Fruit fly (Drosophila melanogaster): Measurements from ENCODE around the gene Atg4a.

Gene Atg4a

DNA sequence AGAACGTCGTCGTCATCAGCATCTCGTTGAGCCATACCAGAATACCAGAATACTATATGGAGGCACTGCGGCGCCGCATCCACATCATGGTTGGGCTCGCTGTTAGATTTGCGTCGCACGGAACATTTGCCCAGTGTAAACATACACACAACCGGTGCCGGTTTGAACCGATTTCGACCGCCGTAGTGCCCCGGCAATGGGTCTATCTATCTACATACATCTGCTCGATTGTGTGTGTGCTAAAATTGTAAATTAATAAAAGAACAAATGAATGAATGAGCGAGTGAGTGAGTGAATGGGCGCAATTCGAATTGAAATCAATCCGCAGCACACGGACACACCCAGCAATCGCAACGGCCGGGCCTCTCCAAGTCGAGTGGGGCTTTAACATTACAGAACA is 44.7 kb downstream of the Atg4a start:
- TF ChIP-seq fkh (GFP tag; optimal IDR thresholded peaks at IDR 0.05) (peak; percentile 82), svp (GFP tag) (peak; percentile 2), CG16779 (tag; optimal IDR thresholded peaks at IDR 0.05) (peak; percentile 45), topi (GFP tag; optimal IDR thresholded peaks at IDR 0.05) (no peak)

DNA sequence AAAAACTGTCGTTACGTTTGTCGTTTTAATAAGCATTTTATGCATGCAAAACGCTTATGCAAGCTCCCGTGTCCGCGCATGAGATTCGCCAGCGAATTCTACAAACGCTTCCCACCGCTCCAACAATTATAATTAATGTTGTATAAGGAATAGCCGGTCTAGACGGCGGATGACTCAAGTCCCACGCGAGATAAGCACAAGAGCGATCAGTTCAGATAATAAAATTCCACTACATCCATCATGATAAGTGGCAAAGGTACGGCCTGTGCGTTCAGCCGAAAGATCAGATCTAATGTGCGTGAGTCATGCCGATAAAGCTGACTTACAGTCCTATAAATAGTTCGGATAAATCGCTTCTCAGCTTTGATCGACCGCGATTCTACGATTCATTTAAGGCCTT is 45.8 kb downstream of the Atg4a start:
- TF ChIP-seq Smox (GFP tag; optimal IDR thresholded peaks at IDR 0.05) (no peak), fd85E (GFP tag; optimal IDR thresholded peaks at IDR 0.05) (no peak), CG9139 (GFP tag; optimal IDR thresholded peaks at IDR 0.05) (no peak), svp (GFP tag) (peak; percentile 66), esn (GFP tag; optimal IDR thresholded peaks at IDR 0.05) (no peak), Sox14 (GFP tag; optimal IDR thresholded peaks at IDR 0.05) (no peak)

DNA sequence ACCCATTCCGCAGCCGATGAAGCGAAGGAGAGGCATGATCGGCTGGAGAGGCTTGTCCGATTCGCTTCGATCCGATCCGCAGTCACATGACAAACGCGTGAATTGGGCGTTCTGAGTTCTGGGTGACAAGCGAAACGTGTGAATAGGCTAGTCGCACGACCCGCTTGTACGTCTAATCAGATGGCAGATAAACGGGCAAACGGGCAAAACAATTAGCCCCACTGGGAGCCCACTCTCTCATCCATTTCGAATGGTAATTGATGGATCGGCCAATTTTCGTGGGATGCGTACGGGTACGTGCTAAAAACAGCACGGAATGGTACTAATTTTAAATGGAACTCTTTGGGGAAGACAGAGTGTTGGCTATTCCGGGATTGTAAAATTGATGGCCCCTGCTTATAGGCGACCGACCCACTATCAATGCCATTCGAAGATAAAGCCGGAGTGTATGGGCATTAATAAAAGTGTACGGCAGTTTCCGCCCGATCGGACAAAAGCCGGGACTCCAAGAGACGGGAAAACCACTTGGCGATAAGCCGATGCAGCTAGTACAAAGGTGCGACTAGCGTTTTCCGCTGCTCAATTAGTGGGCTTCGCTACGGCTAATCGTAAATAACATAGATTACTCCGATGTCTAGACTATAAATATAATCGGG is 46.9 kb downstream of the Atg4a start:
- TF ChIP-seq CG7368 (GFP tag; optimal IDR thresholded peaks at IDR 0.05) = no peak
- TF ChIP-seq pdm3 (GFP tag; optimal IDR thresholded peaks at IDR 0.05) = no peak
- no peak for TF ChIP-seq CG10631 (GFP tag; optimal IDR thresholded peaks at IDR 0.05)
- TF ChIP-seq Sox14 (GFP tag; optimal IDR thresholded peaks at IDR 0.05) = no peak
- TF ChIP-seq Sox102F (GFP tag; optimal IDR thresholded peaks at IDR 0.05) = no peak
- no peak for TF ChIP-seq CG10669 (GFP tag; optimal IDR thresholded peaks at IDR 0.05)
- TF ChIP-seq ss (GFP tag; optimal IDR thresholded peaks at IDR 0.05) = no peak
- no peak for TF ChIP-seq eg (GFP tag; IDR thresholded peaks at IDR 0.05)
- TF ChIP-seq fd85E (GFP tag; optimal IDR thresholded peaks at IDR 0.05) = no peak
- no peak for TF ChIP-seq CG31627 (GFP tag; optimal IDR thresholded peaks at IDR 0.05)

DNA sequence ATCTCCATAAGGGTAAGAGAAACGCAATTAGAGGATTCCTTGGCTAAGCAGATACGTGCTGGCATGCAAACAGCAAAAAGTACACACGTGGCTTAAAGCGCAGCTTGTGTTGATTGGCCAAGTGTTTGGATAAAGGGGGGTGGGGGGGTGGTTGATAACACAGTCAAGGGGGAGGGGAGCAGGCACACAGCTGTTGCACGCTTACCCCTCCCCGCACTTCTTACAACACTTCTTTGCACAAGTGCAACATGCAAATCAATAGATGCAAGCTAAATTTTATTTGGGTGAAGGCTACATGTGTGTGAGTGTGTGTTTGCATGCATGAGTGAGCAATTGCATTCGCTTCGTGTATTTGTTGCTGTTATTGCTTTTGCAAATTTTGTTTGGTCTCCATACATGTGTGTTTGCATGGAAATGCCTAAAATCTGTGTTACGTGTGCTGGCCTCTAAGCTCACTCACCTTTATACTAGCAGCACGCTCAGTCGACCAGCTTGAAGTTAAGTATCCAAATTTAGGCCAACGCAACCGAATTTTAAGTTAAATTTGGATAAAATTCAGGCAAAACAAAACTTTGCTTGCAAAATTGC is 47.7 kb downstream of the Atg4a start:
- TF ChIP-seq eg (GFP tag; IDR thresholded peaks at IDR 0.05) (peak; percentile 46; the same call in 1 of the 3 replicates), fkh (GFP tag; optimal IDR thresholded peaks at IDR 0.05) (peak; percentile 29), CG9139 (GFP tag; optimal IDR thresholded peaks at IDR 0.05) (no peak)

DNA sequence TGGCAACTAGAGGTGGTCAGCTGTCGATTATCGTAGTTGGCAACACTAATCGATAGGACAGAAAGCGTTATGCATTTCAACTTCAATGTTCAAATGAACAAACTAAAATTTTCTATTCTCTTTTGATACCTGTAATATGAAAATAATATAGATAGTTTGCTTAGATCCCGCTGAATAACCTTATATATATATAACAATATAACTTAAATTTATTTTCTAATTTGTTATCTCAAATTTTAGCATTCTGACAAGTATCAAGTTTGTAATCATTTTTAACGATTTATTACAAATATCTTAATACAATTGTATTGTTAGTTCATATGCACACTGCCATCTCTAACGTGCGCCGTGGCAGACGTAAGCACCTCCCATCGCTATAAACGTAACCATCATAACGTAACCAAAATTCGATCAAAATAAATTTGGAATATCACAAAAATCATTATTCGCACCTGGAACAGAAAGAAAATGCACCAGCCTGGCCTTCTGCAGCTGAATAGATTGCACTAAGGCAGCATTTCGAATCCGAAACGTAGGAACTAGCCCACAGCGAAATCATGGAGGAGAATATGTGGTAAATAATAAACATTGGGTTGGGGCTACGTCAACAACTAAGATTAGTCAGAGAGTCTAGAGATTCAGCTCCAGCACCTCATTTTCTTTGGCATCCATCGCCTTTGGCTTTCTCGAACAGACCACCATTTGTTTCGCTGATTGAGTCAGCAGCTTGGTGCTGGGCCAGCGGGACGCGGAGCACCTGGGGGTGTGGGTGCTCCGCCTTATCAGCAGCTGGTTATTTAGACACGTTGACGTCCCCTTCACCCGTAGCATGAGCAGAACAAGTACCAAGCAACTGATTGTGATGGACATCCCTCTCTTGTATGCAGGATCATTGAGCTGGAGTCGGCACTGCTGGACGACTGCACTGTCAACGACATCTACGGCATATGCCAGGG is 48.5 kb downstream of the Atg4a start, which contains the start of the genes Pino and TBC1D23:
Gene Pino, minus strand, starts transcription at position 22 of the 956 bp plus-strand sequence.
Gene TBC1D23, plus strand, starts transcription at position 385 of the 956 bp plus-strand sequence.
- peak; percentile 45 for TF ChIP-seq Sox102F (GFP tag; optimal IDR thresholded peaks at IDR 0.05)
- peak; percentile 44 for TF ChIP-seq Sox15 (GFP tag; optimal IDR thresholded peaks at IDR 0.05)
- peak; percentile 77 for TF ChIP-seq eg (GFP tag; IDR thresholded peaks at IDR 0.05)
- TF ChIP-seq Gug (GFP tag; IDR thresholded peaks at IDR 0.05) = peak; percentile 50
- peak; percentile 19 for TF ChIP-seq dac (GFP tag; optimal IDR thresholded peaks at IDR 0.05)
- TF ChIP-seq CG6792 (GFP tag; optimal IDR thresholded peaks at IDR 0.05) = peak; percentile 61
- no peak for TF ChIP-seq CG16779 (tag; optimal IDR thresholded peaks at IDR 0.05)
- peak; percentile 22 for TF ChIP-seq CG1621 (tag; optimal IDR thresholded peaks at IDR 0.05)
- peak; percentile 56 for TF ChIP-seq CG3919 (GFP tag; optimal IDR thresholded peaks at IDR 0.05)
- TF ChIP-seq spab (GFP tag; optimal IDR thresholded peaks at IDR 0.05) = peak; percentile 30
- TF ChIP-seq lz (GFP tag; optimal IDR thresholded peaks at IDR 0.05) = peak; percentile 72
- peak; percentile 40 to 53 for TF ChIP-seq salr (GFP tag; optimal IDR thresholded peaks at IDR 0.05)
- peak; percentile 55 for TF ChIP-seq Sox14 (GFP tag; optimal IDR thresholded peaks at IDR 0.05)
- peak; percentile 78 for TF ChIP-seq Eip78C (GFP tag)
- TF ChIP-seq fd85E (GFP tag; optimal IDR thresholded peaks at IDR 0.05) = no peak
- TF ChIP-seq CG9139 (GFP tag; optimal IDR thresholded peaks at IDR 0.05) = no peak
- peak in 1 of 2 experiments; percentile 46 for TF ChIP-seq ss (GFP tag; optimal IDR thresholded peaks at IDR 0.05)
- peak; percentile 76 for TF ChIP-seq CG10631 (GFP tag; optimal IDR thresholded peaks at IDR 0.05)
- TF ChIP-seq CG3032 (tag; optimal IDR thresholded peaks at IDR 0.05) = peak; percentile 79
- TF ChIP-seq Eip93F (GFP tag; optimal IDR thresholded peaks at IDR 0.05) = peak; percentile 38
- peak; percentile 38 for TF ChIP-seq CG7368 (GFP tag; optimal IDR thresholded peaks at IDR 0.05)
- TF ChIP-seq topi (GFP tag; optimal IDR thresholded peaks at IDR 0.05) = peak; percentile 57
- no peak for TF ChIP-seq Smox (GFP tag; optimal IDR thresholded peaks at IDR 0.05)
- peak; percentile 69 for TF ChIP-seq acj6 (GFP tag; optimal IDR thresholded peaks at IDR 0.05)
- peak; percentile 22 for TF ChIP-seq Lpt (GFP tag; optimal IDR thresholded peaks at IDR 0.05)
- TF ChIP-seq CG8119 (GFP tag; IDR thresholded peaks at IDR 0.05) = peak; percentile 61; the same call in 2 of the 3 replicates
- TF ChIP-seq Ets96B (tag; optimal IDR thresholded peaks at IDR 0.05) = peak; percentile 65
- peak; percentile 38 for TF ChIP-seq achi (GFP tag; optimal IDR thresholded peaks at IDR 0.05)
- no peak for TF ChIP-seq CG4318 (GFP tag; optimal IDR thresholded peaks at IDR 0.05)
- peak; percentile 78 for TF ChIP-seq OdsH (GFP tag; optimal IDR thresholded peaks at IDR 0.05)
- TF ChIP-seq vri (GFP tag; optimal IDR thresholded peaks at IDR 0.05) = no peak

All from whole organism, prepupa.